Fruit fly (Drosophila melanogaster) whole organism, adult: ENCODE results near the gene CG6712.

Experiments
- CG11617 ChIP-seq: fragments of 200-800 bp; sonication (Bioruptor generic); optimal IDR thresholded peaks from 2 replicates; lab custom pipeline; 2017; ENCODE audit warnings: mild to moderate bottlenecking, missing biosample characterization, missing genetic modification reagents, missing genetic modification characterization
- CG12768 ChIP-seq: fragments of 200-800 bp; sonication (Bioruptor generic); optimal IDR thresholded peaks from 2 replicates; lab custom pipeline; 2017; ENCODE audit warnings: missing biosample characterization, missing genetic modification characterization, mild to moderate bottlenecking, moderate library complexity, missing genetic modification reagents
- CG14711 ChIP-seq: fragments of 200-800 bp; sonication (Bioruptor generic); optimal IDR thresholded peaks from 2 replicates; lab custom pipeline; 2018; ENCODE audit warnings: missing biosample characterization, mild to moderate bottlenecking, missing genetic modification characterization, moderate library complexity
- CG5204 ChIP-seq: fragments of 200-800 bp; sonication (Bioruptor generic); optimal IDR thresholded peaks from 2 replicates; lab custom pipeline; 2016; ENCODE audit warnings: missing biosample characterization, missing genetic modification characterization
- CG7045 ChIP-seq: fragments of 200-800 bp; sonication (Bioruptor generic); optimal IDR thresholded peaks from 2 replicates; lab custom pipeline; 2017; ENCODE audit warnings: missing biosample characterization, mild to moderate bottlenecking, missing genetic modification characterization
- Crg-1 ChIP-seq: fragments of 200-800 bp; sonication (Bioruptor generic); optimal IDR thresholded peaks from 2 replicates; lab custom pipeline; 2016; ENCODE audit warnings: missing biosample characterization, missing genetic modification characterization
- Hr96 ChIP-seq: fragments of 200-800 bp; sonication (Bioruptor generic); optimal IDR thresholded peaks from 2 replicates; lab custom pipeline; 2016; ENCODE audit warnings: missing biosample characterization, missing genetic modification characterization
- bab1 ChIP-seq: fragments of 200-800 bp; sonication (Bioruptor generic); optimal IDR thresholded peaks from 3 replicates; lab custom pipeline; 2019; ENCODE audit warnings: missing biosample characterization, mild to moderate bottlenecking, missing genetic modification characterization, moderate library complexity
- cnc ChIP-seq, 2 experiments: fragments of >200 bp; optimal IDR thresholded peaks; 2 replicates each; lab custom pipeline; 2017
- kay ChIP-seq: fragments of 200-800 bp; sonication (Bioruptor generic); peaks from one replicate; lab custom pipeline; 2016; ENCODE audit warnings: missing biosample characterization, missing genetic modification characterization, borderline replicate concordance
- pad ChIP-seq: fragments of 200-800 bp; sonication (Bioruptor generic); optimal IDR thresholded peaks from 3 replicates; lab custom pipeline; 2017; ENCODE audit warnings: missing biosample characterization, missing genetic modification characterization, mild to moderate bottlenecking, moderate library complexity, missing genetic modification reagents

dm6 chr2L:12115809-12116208 is 19.5 kb upstream of the CG6712 start:
- TF ChIP-seq kay, result no peak
- no peak for TF ChIP-seq CG14711
- TF ChIP-seq CG5204, result no peak
- TF ChIP-seq CG12768 (GFP tag; lab: Kevin White, UChicago), result no peak
- no peak for TF ChIP-seq pad (GFP tag; lab: Kevin White, UChicago)
- no peak for TF ChIP-seq Crg-1 (GFP tag; lab: Kevin White, UChicago)
- TF ChIP-seq CG11617 (GFP tag; lab: Kevin White, UChicago), result no peak
- TF ChIP-seq Hr96 (GFP tag; lab: Kevin White, UChicago), result no peak
- no peak for TF ChIP-seq cnc (optimal IDR thresholded peaks at IDR 0.05; lab: Kevin White, UChicago)
- TF ChIP-seq bab1 (GFP tag; lab: Kevin White, UChicago), result no peak
- TF ChIP-seq CG7045 (GFP tag; lab: Kevin White, UChicago), result no peak
